Fruit fly (Drosophila melanogaster): ENCODE measurements around the gene mRRF1.

Gene mRRF1

dm6 chr3L:9402157-9402890 is 38.2 kb downstream of the mRRF1 start, which contains the start of gene eIF4E1:
Gene eIF4E1 (minus strand): TSS chr3L:9402460.
- TF ChIP-seq ey (GFP tag; optimal IDR thresholded peaks at IDR 0.05), result peak; percentile 1
- no peak for TF ChIP-seq Hr78 (GFP tag; optimal IDR thresholded peaks at IDR 0.05)
- no peak for TF ChIP-seq CrebA (GFP tag; optimal IDR thresholded peaks at IDR 0.05; ENCODE audit: borderline replicate concordance)
- TF ChIP-seq h (GFP tag; optimal IDR thresholded peaks at IDR 0.05), result peak; percentile 9
- TF ChIP-seq N (GFP tag; optimal IDR thresholded peaks at IDR 0.05), result no peak
- TF ChIP-seq br (GFP tag; optimal IDR thresholded peaks at IDR 0.05), result peak; percentile 12
- peak; percentile 33 for TF ChIP-seq Myc (optimal IDR thresholded peaks at IDR 0.05)
- TF ChIP-seq sv (GFP tag; optimal IDR thresholded peaks at IDR 0.05), result peak; percentile 34
- no peak for TF ChIP-seq brk (GFP tag; optimal IDR thresholded peaks at IDR 0.05)
- TF ChIP-seq Rel (GFP tag; optimal IDR thresholded peaks at IDR 0.05), result no peak
- peak; percentile 84 for TF ChIP-seq Rel (tag; optimal IDR thresholded peaks at IDR 0.05)
- peak in 1 of 2 experiments; percentile 8 for TF ChIP-seq dl (GFP tag; optimal IDR thresholded peaks at IDR 0.05; ENCODE audit: insufficient read depth in 1 of 2, partially characterized antibody in 2 of 2)
- peak; percentile 40 for TF ChIP-seq Vsx2 (GFP tag; optimal IDR thresholded peaks at IDR 0.05; ENCODE audit: partially characterized antibody)
- peak; percentile 36 for TF ChIP-seq Sp1 (GFP tag; optimal IDR thresholded peaks at IDR 0.05)
- TF ChIP-seq Jra (GFP tag; optimal IDR thresholded peaks at IDR 0.05), result no peak
- TF ChIP-seq pan (optimal IDR thresholded peaks at IDR 0.05), result no peak
- TF ChIP-seq CG9705 (GFP tag; optimal IDR thresholded peaks at IDR 0.05), result no peak
- TF ChIP-seq usp (GFP tag; optimal IDR thresholded peaks at IDR 0.05), result no peak
- TF ChIP-seq lola (GFP tag; optimal IDR thresholded peaks at IDR 0.05), result no peak
- TF ChIP-seq Dfd (GFP tag; optimal IDR thresholded peaks at IDR 0.05), result no peak
- TF ChIP-seq Hnf4 (GFP tag; optimal IDR thresholded peaks at IDR 0.05), result no peak
- peak in 1 of 2 experiments; percentile 3 for TF ChIP-seq foxo (GFP tag; optimal IDR thresholded peaks at IDR 0.05)
- no peak for TF ChIP-seq tai (GFP tag; optimal IDR thresholded peaks at IDR 0.05)
- TF ChIP-seq jim (GFP tag; optimal IDR thresholded peaks at IDR 0.05), result no peak
- TF ChIP-seq woc (GFP tag; optimal IDR thresholded peaks at IDR 0.05), result no peak
- peak; percentile 53 for TF ChIP-seq Dif (GFP tag; optimal IDR thresholded peaks at IDR 0.05; ENCODE audit: partially characterized antibody)
- TF ChIP-seq psq (GFP tag; optimal IDR thresholded peaks at IDR 0.05), result no peak
- no peak for TF ChIP-seq Abd-B (GFP tag; optimal IDR thresholded peaks at IDR 0.05)
- TF ChIP-seq fru (GFP tag; optimal IDR thresholded peaks at IDR 0.05), result no peak
- no peak for TF ChIP-seq sage (GFP tag; optimal IDR thresholded peaks at IDR 0.05)

dm6 chr3L:9404497-9404896 is 40.3 kb downstream of the mRRF1 start, which contains the start of gene Cpr67B:
Gene Cpr67B (plus strand): TSS chr3L:9404797.
- no peak for TF ChIP-seq Myc (optimal IDR thresholded peaks at IDR 0.05)
- no peak for TF ChIP-seq psq (GFP tag; optimal IDR thresholded peaks at IDR 0.05)
- TF ChIP-seq rgr (GFP tag; optimal IDR thresholded peaks at IDR 0.05), result no peak
- TF ChIP-seq lola (GFP tag; optimal IDR thresholded peaks at IDR 0.05), result no peak
- TF ChIP-seq Hr78 (GFP tag; optimal IDR thresholded peaks at IDR 0.05), result no peak
- TF ChIP-seq Hr83 (GFP tag; optimal IDR thresholded peaks at IDR 0.05; ENCODE audit: poor library complexity, severe bottlenecking), result no peak
- TF ChIP-seq GATAd (GFP tag; optimal IDR thresholded peaks at IDR 0.05), result no peak
- TF ChIP-seq dl (GFP tag; optimal IDR thresholded peaks at IDR 0.05; ENCODE audit: insufficient read depth in 1 of 2, partially characterized antibody in 2 of 2), result no peak
- TF ChIP-seq sage (GFP tag; optimal IDR thresholded peaks at IDR 0.05), result no peak
- TF ChIP-seq N (GFP tag; optimal IDR thresholded peaks at IDR 0.05), result no peak
- no peak for TF ChIP-seq brk (GFP tag; optimal IDR thresholded peaks at IDR 0.05)
- TF ChIP-seq Vsx2 (GFP tag; optimal IDR thresholded peaks at IDR 0.05; ENCODE audit: partially characterized antibody), result no peak

dm6 chr3L:9410030-9410589 is 46.0 kb downstream of the mRRF1 start:
- no peak for TF ChIP-seq CG32264 (GFP tag; optimal IDR thresholded peaks at IDR 0.05)
- peak; percentile 15 for TF ChIP-seq psq (GFP tag; optimal IDR thresholded peaks at IDR 0.05)

Measured in whole organism, wandering third instar larva.